Worm (Caenorhabditis elegans): ENCODE results near the gene spp-19.

The spp-19 gene

DNA sequence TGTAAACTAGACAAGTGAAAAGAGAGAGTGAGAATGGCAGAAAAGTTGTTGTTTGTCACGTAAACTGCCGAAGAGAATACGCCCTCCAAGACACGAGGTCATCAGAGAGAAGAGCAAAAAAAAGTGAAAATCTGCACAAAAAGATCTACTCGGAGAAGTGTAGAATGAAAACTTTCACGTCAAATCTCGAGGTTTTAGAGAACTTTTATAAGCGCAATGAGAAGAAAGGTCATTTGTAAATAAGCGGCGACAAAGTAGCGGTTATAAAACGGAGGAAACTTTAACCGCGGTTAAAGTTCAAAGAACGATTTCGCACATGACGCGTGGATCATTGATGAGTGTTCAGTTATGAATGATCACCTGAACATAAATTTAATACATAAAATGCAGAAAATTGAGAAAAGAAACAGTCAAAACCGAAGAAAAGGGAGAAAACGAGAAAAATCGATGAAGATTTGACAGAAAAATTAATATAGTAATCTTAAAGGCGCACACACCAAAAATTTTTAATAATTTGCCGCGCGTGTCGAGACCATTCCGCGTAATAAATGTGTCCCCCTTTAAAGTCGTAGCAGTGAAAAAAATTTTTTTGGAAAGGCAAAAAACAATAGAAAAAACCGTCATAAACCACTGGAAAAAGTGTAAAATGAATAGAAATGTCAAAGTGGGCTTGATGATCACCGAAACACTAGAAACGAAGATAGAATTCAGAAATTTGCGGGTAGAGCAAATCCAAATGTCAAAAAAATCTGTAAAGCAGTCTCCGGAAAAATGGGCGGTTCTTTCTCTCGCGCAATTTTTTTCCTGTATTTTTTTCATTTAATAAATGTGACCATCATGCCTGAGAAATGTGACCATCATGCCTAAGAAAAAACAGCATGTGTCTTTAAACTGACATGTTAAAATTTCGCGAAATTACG, 43.9 kb downstream of the spp-19 start (continued):
- TF ChIP-seq skn-1 (tag; optimal IDR thresholded peaks at IDR 0.05) (no peak), mab-5 (tag; optimal IDR thresholded peaks at IDR 0.05) (no peak)

- TF ChIP-seq sma-9 (GFP tag; optimal IDR thresholded peaks at IDR 0.05) (peak; percentile 10), sma-9 (tag; optimal IDR thresholded peaks at IDR 0.05) (no peak), fos-1 (tag; optimal IDR thresholded peaks at IDR 0.05) (no peak), crh-2 (tag; optimal IDR thresholded peaks at IDR 0.05) (no peak), nhr-23 (tag; optimal IDR thresholded peaks at IDR 0.05) (no peak), ama-1 (optimal IDR thresholded peaks at IDR 0.05) (no peak), ZK546.5 (tag; optimal IDR thresholded peaks at IDR 0.05) (no peak), ceh-16 (tag; optimal IDR thresholded peaks at IDR 0.05) (no peak), unc-55 (GFP tag; optimal IDR thresholded peaks at IDR 0.05) (peak; percentile 67), ceh-82 (tag; optimal IDR thresholded peaks at IDR 0.05) (no peak), nhr-129 (tag; optimal IDR thresholded peaks at IDR 0.05) (no peak), ztf-1 (GFP tag; conservative IDR thresholded peaks at IDR 0.05) (no peak), egl-27 (tag; optimal IDR thresholded peaks at IDR 0.05) (no peak)
Observed at ce11 chrV:6516491-6517304, 44.8 kb downstream of the spp-19 start, which contains the start of gene mdh-1. TSS of gene mdh-1 (minus strand) at chrV:6516526.

ce11 chrV:6515344-6515743, 46.1 kb downstream of the spp-19 start:
- no peak for TF ChIP-seq ZK546.5 (tag; optimal IDR thresholded peaks at IDR 0.05)

ce11 chrV:6514887-6515324, 46.6 kb downstream of the spp-19 start, which contains the start of gene dpy-11:
TSS of gene dpy-11 (minus strand) at chrV:6515240.
- TF ChIP-seq blmp-1 (tag; optimal IDR thresholded peaks at IDR 0.05; ENCODE audit: insufficient read depth) (peak; percentile 37), F13H6.1 (tag; optimal IDR thresholded peaks at IDR 0.05) (peak; percentile 17), crh-2 (tag; optimal IDR thresholded peaks at IDR 0.05) (peak; percentile 60), snpc-4 (tag; optimal IDR thresholded peaks at IDR 0.05) (no peak), lsy-2 (tag; optimal IDR thresholded peaks at IDR 0.05) (peak in 1 of 2 experiments; percentile 51), Y55F3AM.14 (GFP tag; optimal IDR thresholded peaks at IDR 0.05) (peak; percentile 43), nhr-12 (tag; optimal IDR thresholded peaks at IDR 0.05) (no peak), ztf-4 (tag; optimal IDR thresholded peaks at IDR 0.05) (peak; percentile 64), unc-39 (tag; optimal IDR thresholded peaks at IDR 0.05) (no peak), alr-1 (tag; optimal IDR thresholded peaks at IDR 0.05) (no peak), fos-1 (tag; optimal IDR thresholded peaks at IDR 0.05) (peak; percentile 36), nhr-23 (tag; optimal IDR thresholded peaks at IDR 0.05) (no peak), R02D3.7 (tag; optimal IDR thresholded peaks at IDR 0.05) (no peak), ama-1 (optimal IDR thresholded peaks at IDR 0.05) (peak; percentile 96), ZK546.5 (tag; optimal IDR thresholded peaks at IDR 0.05) (no peak), nhr-25 (tag; optimal IDR thresholded peaks at IDR 0.05) (peak; percentile 51), mbf-1 (tag; optimal IDR thresholded peaks at IDR 0.05) (no peak), zag-1 (tag; optimal IDR thresholded peaks at IDR 0.05) (no peak), dmd-4 (tag; optimal IDR thresholded peaks at IDR 0.05) (no peak), nhr-77 (tag; optimal IDR thresholded peaks at IDR 0.05) (no peak), mab-5 (tag; optimal IDR thresholded peaks at IDR 0.05) (peak; percentile 17), ceh-16 (tag; optimal IDR thresholded peaks at IDR 0.05) (no peak), nhr-237 (tag; optimal IDR thresholded peaks at IDR 0.05) (no peak), sma-9 (GFP tag; optimal IDR thresholded peaks at IDR 0.05) (peak; percentile 14), sma-9 (tag; optimal IDR thresholded peaks at IDR 0.05) (no peak), elt-3 (tag; optimal IDR thresholded peaks at IDR 0.05) (no peak), C34F6.9 (tag; optimal IDR thresholded peaks at IDR 0.05) (no peak), sma-3 (GFP tag; optimal IDR thresholded peaks at IDR 0.05) (peak; percentile 59), aly-2 (tag; optimal IDR thresholded peaks at IDR 0.05) (no peak), nhr-10 (tag; optimal IDR thresholded peaks at IDR 0.05) (no peak), lin-39 (tag; optimal IDR thresholded peaks at IDR 0.05) (no peak), lin-13 (GFP tag; optimal IDR thresholded peaks at IDR 0.05) (peak; percentile 34), peb-1 (tag; optimal IDR thresholded peaks at IDR 0.05) (no peak), ztf-1 (GFP tag; conservative IDR thresholded peaks at IDR 0.05) (no peak), mdl-1 (tag; optimal IDR thresholded peaks at IDR 0.05) (peak in 1 of 2 experiments; percentile 0), egl-27 (tag; optimal IDR thresholded peaks at IDR 0.05) (no peak), unc-55 (GFP tag; optimal IDR thresholded peaks at IDR 0.05) (no peak), gmeb-1 (tag; optimal IDR thresholded peaks at IDR 0.05) (no peak), nhr-11 (tag; optimal IDR thresholded peaks at IDR 0.05) (no peak), nhr-129 (tag; optimal IDR thresholded peaks at IDR 0.05) (peak; percentile 87), nhr-6 (tag; optimal IDR thresholded peaks at IDR 0.05) (peak; percentile 43), skn-1 (tag; optimal IDR thresholded peaks at IDR 0.05) (no peak)

Data from whole organism, L2 larva.